Fruit fly (Drosophila melanogaster): ENCODE measurements around the gene CG14342.

CG14342 gene

DNA sequence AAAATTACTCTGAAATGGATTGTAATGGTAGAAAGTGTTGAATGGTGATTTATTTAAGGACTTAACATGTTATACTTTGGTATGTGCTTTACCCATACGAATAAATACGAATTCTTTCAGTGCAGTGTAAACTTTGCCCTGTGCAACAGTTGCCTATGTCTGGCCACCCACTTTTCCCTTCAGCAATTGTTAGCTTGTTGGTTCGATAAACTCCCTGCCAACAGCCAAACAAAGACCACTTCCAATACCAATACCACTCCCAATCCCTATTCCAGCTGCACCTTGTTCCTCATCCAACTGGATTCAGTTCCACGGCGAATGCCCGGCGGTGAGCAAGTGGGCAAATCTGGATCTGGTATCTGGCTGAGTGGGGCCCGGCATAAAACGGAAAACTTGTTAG lies at the start of gene CG14342:
CG14342 (plus strand) TSS at position 301 of the 400 bp plus-strand sequence.
- TF ChIP-seq psq (optimal IDR thresholded peaks at IDR 0.05), result no peak
- no peak for TF ChIP-seq h (optimal IDR thresholded peaks at IDR 0.05)
- TF ChIP-seq insv (optimal IDR thresholded peaks at IDR 0.05), result no peak
- no peak for TF ChIP-seq Sin3A (optimal IDR thresholded peaks at IDR 0.05)
- no peak for TF ChIP-seq ttk (optimal IDR thresholded peaks at IDR 0.05)
- TF ChIP-seq Myc (optimal IDR thresholded peaks at IDR 0.05), result no peak

DNA sequence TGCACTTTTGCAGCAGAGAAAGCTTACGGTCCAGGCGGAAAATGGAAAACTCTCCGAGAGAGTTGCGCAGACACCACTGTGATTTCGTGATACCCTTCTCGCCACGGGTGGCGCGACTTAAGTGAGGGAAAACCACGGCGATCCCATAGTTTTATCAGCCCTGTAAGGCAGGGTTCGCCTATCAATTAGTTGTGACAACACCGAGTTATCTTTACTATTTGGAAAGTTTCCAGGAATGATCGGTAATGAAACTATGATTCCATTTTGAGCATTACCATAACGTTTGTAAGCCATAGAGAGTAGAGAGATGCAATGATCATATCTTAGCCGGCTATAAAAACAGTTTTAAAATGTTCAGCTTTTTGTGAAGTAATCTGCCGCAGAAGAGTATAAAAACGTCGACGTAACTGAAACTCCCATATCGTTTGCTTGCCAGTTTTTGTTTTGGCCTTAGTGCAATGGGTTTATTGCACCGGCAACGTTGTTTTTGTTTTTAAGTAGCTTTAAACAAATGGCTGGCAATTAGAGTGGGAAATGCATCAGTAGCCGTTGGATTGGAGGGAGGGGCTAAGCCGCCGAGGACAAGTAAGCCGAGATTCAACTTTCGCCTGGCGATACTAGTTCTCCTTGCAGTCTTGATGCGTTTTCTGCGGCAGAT lies 47.3 kb upstream of the CG14342 start:
- no peak for TF ChIP-seq h (optimal IDR thresholded peaks at IDR 0.05)
- TF ChIP-seq ttk (optimal IDR thresholded peaks at IDR 0.05), result no peak
- TF ChIP-seq Sin3A (optimal IDR thresholded peaks at IDR 0.05), result no peak
- TF ChIP-seq psq (optimal IDR thresholded peaks at IDR 0.05), result no peak
- no peak for TF ChIP-seq insv (optimal IDR thresholded peaks at IDR 0.05)
- no peak for TF ChIP-seq Myc (optimal IDR thresholded peaks at IDR 0.05)

DNA sequence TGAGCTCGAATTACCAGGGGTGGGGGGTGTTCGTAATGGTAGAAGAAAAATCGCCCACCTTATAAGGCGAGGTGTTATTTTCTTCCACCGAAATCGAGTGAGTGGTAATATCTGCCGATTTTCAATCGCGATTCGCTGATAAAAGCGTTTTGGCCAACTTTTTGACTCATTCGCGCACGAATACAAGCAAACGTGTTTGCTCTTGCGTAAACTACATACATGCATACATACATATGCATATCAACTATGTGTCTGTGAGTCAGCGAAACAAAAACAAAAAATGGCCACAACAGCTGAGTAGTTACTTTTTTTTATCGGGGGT lies 46.7 kb upstream of the CG14342 start:
- TF ChIP-seq Sin3A (optimal IDR thresholded peaks at IDR 0.05), result no peak
- no peak for TF ChIP-seq insv (optimal IDR thresholded peaks at IDR 0.05)
- no peak for TF ChIP-seq ttk (optimal IDR thresholded peaks at IDR 0.05)
- TF ChIP-seq psq (optimal IDR thresholded peaks at IDR 0.05), result no peak

DNA sequence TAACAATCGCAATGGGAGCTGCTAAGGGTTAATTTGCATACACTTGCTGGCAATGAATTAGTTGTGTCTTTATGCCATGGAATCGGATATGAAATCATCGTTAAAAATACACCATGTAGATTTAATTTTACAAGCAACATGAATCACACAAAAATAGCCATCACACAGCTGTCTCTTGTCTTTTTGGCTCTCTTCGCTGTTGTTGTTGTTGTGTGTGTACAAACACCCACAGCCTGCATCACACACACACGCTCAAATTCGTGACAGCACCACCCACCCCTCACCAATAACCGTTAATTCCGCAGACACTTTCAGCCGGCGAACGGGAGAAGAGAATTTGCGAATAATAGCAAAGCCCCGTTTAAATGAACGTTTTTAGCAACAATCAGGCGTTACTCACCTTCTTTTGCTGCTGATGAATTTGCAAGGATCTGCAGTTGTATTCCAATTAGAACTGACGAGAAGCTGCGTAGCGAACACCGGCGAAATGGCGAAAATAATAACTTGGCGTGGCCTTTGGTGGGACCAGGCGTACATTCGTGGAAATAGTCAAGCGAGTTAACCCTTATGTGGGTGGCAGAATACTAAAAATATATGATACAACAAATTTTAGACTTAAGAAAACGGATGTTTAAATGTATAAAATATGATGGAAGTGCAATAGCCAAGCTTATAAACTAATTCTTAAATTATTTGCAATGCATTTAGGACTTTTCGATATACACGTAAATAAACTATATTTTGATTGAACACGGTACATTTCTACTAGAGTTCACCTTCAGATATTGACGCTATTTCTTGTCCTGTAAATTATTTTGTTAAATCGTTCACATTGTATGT lies 46.1 kb upstream of the CG14342 start, which contains the start of gene capt:
capt (minus strand) TSS at position 584 of the 840 bp plus-strand sequence.
- TF ChIP-seq Sin3A (optimal IDR thresholded peaks at IDR 0.05), result peak; percentile 89
- TF ChIP-seq insv (optimal IDR thresholded peaks at IDR 0.05), result no peak

DNA sequence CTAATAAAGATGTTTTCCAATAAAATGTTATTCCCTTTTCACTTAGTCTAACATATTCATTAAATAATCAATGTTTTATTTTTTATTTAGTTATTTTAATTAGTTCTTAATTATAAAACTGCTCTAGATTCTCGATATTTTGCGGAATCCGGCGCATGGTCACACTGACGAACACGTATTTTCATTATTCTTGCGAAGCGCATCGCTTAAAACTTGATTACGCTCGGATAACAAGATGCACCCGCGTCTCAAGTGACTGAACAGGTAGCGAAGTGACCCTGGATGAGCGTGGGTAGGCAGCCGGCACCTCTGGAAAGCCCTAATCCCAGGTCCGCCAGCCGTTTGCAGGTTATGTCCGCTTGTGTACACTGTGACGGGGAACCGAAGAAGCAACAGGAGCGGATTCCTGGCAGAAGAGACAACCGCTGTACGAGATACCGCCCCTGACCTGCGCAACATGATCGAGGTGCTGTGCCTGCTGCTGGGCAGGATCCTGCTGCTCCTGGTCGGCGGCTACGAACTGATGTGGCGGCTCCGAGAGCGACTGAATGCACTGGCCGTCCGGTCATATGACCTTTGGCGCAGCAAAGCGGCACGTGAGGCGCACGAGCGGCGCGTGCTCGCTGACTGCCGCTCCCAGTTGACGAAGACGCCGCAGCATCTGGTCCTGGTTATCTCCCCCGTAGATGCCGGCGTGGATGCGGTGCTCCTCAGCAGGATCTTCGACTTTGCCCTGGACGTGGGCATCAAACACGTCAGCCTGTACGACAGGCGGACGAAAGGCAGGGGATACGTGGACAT lies 45.3 kb upstream of the CG14342 start, which contains the start of gene Tango14:
Tango14 (plus strand) TSS at position 143 of the 801 bp plus-strand sequence.
- TF ChIP-seq insv (optimal IDR thresholded peaks at IDR 0.05) (no peak), ttk (optimal IDR thresholded peaks at IDR 0.05) (no peak), h (optimal IDR thresholded peaks at IDR 0.05) (no peak), Myc (optimal IDR thresholded peaks at IDR 0.05) (no peak)

DNA sequence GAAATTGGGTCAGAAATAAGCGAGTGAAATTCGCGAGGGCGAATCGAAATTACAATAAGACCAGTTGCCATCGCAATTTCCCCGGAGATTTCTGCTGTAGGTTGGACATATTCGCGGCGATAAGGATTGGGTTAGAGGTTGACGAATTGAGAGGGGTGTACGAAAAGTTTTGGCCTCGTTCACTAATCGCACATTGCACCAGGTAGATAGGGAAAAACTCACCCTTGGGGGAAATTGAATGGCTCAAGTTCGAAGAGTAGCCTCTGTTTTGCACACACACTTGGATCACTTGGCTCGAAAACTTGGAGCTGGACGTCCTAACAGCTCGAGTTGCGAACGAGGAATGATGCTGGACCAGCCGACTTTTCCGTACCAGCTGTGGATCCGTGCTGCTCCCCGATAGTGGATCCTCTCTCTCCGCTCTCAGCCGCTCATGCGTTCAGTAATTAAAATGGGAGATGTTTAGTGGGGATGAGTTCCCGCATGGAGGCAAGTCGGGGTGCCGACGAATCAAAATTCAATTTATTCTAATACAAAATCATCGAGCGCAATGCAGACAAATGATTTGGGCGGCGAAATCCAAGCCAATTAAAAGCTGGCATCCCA lies 40.4 kb upstream of the CG14342 start, which contains the start of gene CG5080:
CG5080 (minus strand) TSS at position 349 of the 606 bp plus-strand sequence.
- no peak for TF ChIP-seq insv (optimal IDR thresholded peaks at IDR 0.05)
- TF ChIP-seq Myc (optimal IDR thresholded peaks at IDR 0.05), result no peak
- no peak for TF ChIP-seq Sin3A (optimal IDR thresholded peaks at IDR 0.05)
- TF ChIP-seq psq (optimal IDR thresholded peaks at IDR 0.05), result no peak
- no peak for TF ChIP-seq ttk (optimal IDR thresholded peaks at IDR 0.05)
- TF ChIP-seq h (optimal IDR thresholded peaks at IDR 0.05), result no peak

DNA sequence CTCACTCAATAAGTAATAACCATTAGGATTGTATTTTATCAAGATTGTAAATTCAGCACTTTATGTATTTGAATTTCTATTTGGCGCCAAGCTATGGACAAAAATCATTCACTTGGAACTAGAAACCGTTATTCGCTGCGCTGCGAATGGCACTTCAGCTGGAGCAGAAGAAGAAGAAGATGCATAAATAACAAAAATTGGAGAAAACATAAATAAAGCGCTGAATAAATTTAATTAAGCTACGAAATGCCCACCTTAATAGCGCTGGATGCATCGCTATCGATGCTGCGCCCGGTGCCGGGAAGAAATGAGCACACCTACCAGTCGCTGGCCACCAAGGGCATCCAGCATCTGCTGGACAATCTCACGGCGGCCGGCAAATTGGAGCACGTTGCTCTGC lies 39.7 kb upstream of the CG14342 start, which contains the start of gene IntS14:
IntS14 (plus strand) TSS at position 150 of the 400 bp plus-strand sequence.
- TF ChIP-seq Myc (optimal IDR thresholded peaks at IDR 0.05), result no peak
- no peak for TF ChIP-seq h (optimal IDR thresholded peaks at IDR 0.05)
- TF ChIP-seq psq (optimal IDR thresholded peaks at IDR 0.05), result no peak
- TF ChIP-seq ttk (optimal IDR thresholded peaks at IDR 0.05), result no peak
- no peak for TF ChIP-seq insv (optimal IDR thresholded peaks at IDR 0.05)
- no peak for TF ChIP-seq Sin3A (optimal IDR thresholded peaks at IDR 0.05)

DNA sequence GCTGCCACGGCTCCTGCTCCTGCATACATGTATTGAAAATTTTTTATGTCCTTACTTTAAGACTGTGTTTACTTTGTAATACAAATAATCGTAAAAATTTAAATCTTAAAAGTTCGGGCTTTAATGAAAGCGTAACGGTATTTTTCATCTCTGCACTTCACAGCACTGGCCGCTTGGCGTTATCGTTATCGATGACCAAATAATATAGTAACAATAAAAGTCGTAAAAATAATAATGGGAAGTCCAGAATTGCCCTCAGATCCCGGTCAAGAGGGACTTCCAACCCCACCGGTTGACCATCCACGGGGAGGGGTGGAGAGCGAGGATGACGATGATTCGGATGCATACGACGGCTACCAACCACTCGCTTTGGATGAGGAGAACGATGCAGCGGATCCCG lies 37.7 kb upstream of the CG14342 start, which contains the start of gene CG14341:
CG14341 (plus strand) TSS at position 181 of the 400 bp plus-strand sequence.
- no peak for TF ChIP-seq psq (optimal IDR thresholded peaks at IDR 0.05)
- TF ChIP-seq Sin3A (optimal IDR thresholded peaks at IDR 0.05), result no peak
- TF ChIP-seq insv (optimal IDR thresholded peaks at IDR 0.05), result no peak
- no peak for TF ChIP-seq Myc (optimal IDR thresholded peaks at IDR 0.05)
- TF ChIP-seq h (optimal IDR thresholded peaks at IDR 0.05), result no peak
- no peak for TF ChIP-seq ttk (optimal IDR thresholded peaks at IDR 0.05)

DNA sequence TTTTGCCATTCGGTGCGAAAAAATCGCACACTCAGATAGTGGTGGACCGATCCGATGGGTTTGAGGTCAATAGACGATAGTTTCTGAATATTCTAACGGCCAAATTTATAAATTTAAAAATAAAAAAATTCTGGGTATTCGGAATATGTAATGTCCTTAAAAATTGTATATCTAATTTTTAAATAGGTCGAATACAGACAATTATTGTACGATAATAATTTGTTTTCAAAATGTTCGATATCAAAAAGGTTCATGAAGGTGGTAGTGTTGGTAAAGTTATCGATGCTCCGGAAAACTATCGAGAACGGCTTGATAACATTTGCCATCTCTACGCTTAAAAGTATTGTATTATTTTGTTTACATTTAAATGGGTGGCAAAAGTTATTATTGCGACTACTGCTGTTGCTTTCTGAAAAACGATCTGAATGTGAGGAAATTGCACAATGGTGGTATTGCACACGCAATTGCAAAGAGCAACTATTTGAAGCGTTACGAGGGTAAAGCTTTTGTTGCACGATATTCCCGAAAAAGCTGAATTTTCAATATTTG lies 34.1 kb upstream of the CG14342 start, which contains the start of the genes CG31922 and Plap:
CG31922 (plus strand) TSS at position 315 of the 549 bp plus-strand sequence.
Plap (minus strand) TSS at position 499 of the 549 bp plus-strand sequence.
- TF ChIP-seq ttk (optimal IDR thresholded peaks at IDR 0.05), result no peak
- no peak for TF ChIP-seq Sin3A (optimal IDR thresholded peaks at IDR 0.05)
- no peak for TF ChIP-seq insv (optimal IDR thresholded peaks at IDR 0.05)
- no peak for TF ChIP-seq h (optimal IDR thresholded peaks at IDR 0.05)
- TF ChIP-seq psq (optimal IDR thresholded peaks at IDR 0.05), result no peak
- TF ChIP-seq Myc (optimal IDR thresholded peaks at IDR 0.05), result no peak

DNA sequence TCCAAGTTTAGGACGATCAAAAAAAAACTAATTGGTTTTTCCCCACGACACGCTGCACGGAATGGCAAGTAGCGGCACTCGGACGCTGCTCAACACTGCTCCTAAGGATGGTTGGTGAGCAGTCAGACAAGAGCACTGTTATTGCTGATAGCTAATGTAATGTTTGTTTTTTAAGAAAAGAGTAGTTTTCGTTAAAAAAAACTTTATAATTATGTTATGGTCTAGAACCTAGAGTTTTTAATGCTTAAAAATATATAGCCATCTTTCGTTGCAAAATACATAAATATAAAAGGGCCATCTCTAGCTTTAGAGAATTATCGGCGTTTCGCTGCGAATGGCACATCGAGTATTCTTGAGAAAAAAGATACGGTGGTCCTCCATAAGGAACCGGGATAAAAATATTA lies 31.3 kb upstream of the CG14342 start, which contains the start of the genes Charon and CG4887:
Charon (minus strand) TSS at position 102 of the 404 bp plus-strand sequence.
CG4887 (plus strand) TSS at position 306 of the 404 bp plus-strand sequence.
- TF ChIP-seq h (optimal IDR thresholded peaks at IDR 0.05) (no peak), ttk (optimal IDR thresholded peaks at IDR 0.05) (no peak), Sin3A (optimal IDR thresholded peaks at IDR 0.05) (no peak), psq (optimal IDR thresholded peaks at IDR 0.05) (no peak), Myc (optimal IDR thresholded peaks at IDR 0.05) (no peak), insv (optimal IDR thresholded peaks at IDR 0.05) (no peak)

DNA sequence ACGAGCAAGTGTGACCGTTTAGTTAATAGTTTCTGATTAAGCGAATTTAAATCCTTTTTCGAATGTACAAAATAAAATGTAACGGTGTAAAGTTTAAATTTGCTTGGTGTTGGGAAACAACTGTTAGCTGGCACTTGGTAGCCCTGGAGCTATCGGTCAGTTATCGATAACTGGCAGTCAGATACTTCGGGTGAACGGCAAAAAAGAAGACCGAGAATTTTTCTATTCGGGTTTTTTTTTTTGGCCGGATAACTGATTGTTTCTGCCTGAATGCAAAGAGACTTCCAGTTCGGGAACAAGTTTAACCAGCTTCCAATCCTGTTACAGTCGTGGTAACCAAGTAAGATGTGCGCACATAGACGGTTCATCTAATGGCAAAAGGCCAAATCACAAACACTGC lies 26.5 kb upstream of the CG14342 start, which contains the start of gene CG4896:
CG4896 (plus strand) TSS at position 169 of the 400 bp plus-strand sequence.
- no peak for TF ChIP-seq ttk (optimal IDR thresholded peaks at IDR 0.05)
- TF ChIP-seq insv (optimal IDR thresholded peaks at IDR 0.05), result no peak
- TF ChIP-seq Myc (optimal IDR thresholded peaks at IDR 0.05), result no peak
- TF ChIP-seq h (optimal IDR thresholded peaks at IDR 0.05), result no peak
- TF ChIP-seq psq (optimal IDR thresholded peaks at IDR 0.05), result no peak
- no peak for TF ChIP-seq Sin3A (optimal IDR thresholded peaks at IDR 0.05)

All from Kc167 (cell line).